Worm (Caenorhabditis elegans): ENCODE data around the gene srr-9.
"Not testable (repeated sequence)": the region's sequence is repeated elsewhere in the genome, so short reads cannot be mapped to it uniquely, and the experiment has no call there.

Gene srr-9

ce11 chrV:7737710-7738109 lies at the start of gene srr-9:
Gene srr-9 (plus strand): TSS chrV:7738010.
- TF ChIP-seq W03F9.2 (tag; optimal IDR thresholded peaks at IDR 0.05): no peak
- no peak for TF ChIP-seq him-1 (tag; optimal IDR thresholded peaks at IDR 0.05)

DNA sequence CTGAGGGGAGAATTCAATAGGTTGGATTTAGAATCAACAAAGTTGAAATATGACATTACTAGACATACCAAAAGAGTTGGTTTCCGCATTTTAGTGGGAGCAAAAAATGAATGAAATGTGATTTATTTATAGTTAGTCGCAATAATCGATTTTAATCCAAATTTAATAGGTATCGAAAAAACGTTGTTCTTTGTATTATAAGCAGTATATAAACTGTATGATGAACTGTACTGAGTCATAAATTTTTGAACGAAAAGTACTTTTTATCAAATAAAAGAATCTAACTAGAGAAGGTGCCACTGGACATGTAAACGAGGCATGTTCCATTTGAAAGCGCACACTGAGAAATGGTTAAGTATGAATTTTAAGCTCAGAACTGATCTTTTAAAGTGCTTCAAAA lies 47.9 kb upstream of the srr-9 start, which contains the start of gene C12D5.9:
TSS of gene C12D5.9 (minus strand) at position 101 of the 400 bp plus-strand sequence.
- TF ChIP-seq W03F9.2 (tag; optimal IDR thresholded peaks at IDR 0.05) (no peak), him-1 (tag; optimal IDR thresholded peaks at IDR 0.05) (no peak), dao-5 (tag; optimal IDR thresholded peaks at IDR 0.05) (no peak)

DNA sequence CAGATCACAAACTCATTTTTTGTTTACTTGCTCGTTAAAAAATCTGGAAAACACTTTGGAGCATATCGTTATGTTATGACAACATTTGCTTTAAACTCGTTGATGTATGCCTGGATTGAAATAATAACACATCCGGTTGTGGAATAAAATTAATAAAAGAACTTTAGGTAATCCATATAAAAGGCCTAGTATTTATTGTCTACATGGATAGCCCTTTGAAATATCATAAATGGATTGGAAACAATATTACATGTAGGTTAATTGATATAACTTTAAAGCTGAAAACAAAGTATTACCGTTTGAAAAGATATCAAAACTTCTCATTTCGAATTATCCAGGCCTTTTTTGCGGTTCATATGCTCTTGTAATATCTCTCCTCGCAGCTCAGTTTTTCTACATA lies 47.2 kb upstream of the srr-9 start:
- TF ChIP-seq him-1 (tag; optimal IDR thresholded peaks at IDR 0.05) (no peak), W03F9.2 (tag; optimal IDR thresholded peaks at IDR 0.05) (no peak), dao-5 (tag; optimal IDR thresholded peaks at IDR 0.05) (no peak)

DNA sequence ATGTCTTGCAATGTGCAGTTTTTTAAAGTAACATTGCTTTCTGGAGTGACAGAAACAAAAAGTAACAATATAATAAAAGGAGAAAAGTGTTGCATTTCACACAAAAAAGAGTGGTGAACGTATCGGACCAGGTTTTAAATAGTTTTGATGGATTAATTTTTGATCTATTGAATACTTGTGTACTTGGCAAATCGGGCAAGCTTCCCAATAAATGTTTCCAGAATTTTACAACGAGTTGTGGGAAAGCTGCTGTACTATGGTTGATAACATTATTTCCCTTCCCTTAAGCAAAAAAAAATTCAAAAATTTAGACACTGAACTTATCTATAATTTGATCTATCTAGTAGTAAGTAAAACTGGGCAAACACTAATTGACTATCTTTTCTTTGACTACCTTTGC lies 44.4 kb upstream of the srr-9 start, which contains the start of gene C12D5.10:
TSS of gene C12D5.10 (minus strand) at position 101 of the 400 bp plus-strand sequence.
- TF ChIP-seq him-1 (tag; optimal IDR thresholded peaks at IDR 0.05) (no peak), dao-5 (tag; optimal IDR thresholded peaks at IDR 0.05) (no peak), W03F9.2 (tag; optimal IDR thresholded peaks at IDR 0.05) (no peak)

- TF ChIP-seq dao-5 (tag; optimal IDR thresholded peaks at IDR 0.05): no peak
These were observed 41.0 kb upstream of the srr-9 start, which contains the start of gene ZK105.3 for ce11 chrV:7696842-7697241. Gene ZK105.3 (plus strand): TSS chrV:7697142.

DNA sequence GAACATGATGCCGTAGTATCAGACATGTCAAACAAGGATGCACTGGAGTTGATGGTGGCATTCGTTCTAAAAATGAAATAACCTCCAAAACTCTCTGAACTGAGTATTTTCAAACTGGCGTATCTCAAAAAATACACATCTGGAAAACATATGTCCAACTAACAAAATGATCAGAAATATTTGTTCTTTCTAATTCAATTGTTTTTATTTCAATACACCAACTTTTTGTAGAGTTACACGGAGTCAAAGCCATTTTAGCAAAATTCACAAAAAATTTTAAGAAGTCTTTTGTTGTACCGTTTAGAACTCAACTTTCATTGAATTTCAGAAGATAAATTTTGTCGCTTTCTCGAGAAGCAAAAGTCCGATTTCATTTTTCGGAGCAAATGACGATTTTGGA lies 34.3 kb upstream of the srr-9 start, which contains the start of gene srsx-40:
TSS of gene srsx-40 (minus strand) at position 101 of the 400 bp plus-strand sequence.
- TF ChIP-seq dao-5, him-1, W03F9.2 (tag; optimal IDR thresholded peaks at IDR 0.05): not testable (repeated sequence)

- TF ChIP-seq him-1 (tag; optimal IDR thresholded peaks at IDR 0.05): no peak
- TF ChIP-seq dao-5 (tag; optimal IDR thresholded peaks at IDR 0.05): no peak
- TF ChIP-seq W03F9.2 (tag; optimal IDR thresholded peaks at IDR 0.05): no peak
These were observed 32.5 kb upstream of the srr-9 start, which contains the start of gene srw-3 for ce11 chrV:7705316-7705715. Gene srw-3 (plus strand): TSS chrV:7705616.

ce11 chrV:7708525-7708924 lies 29.3 kb upstream of the srr-9 start, which contains the start of gene ZK105.11:
Gene ZK105.11 (minus strand): TSS chrV:7708625.
- TF ChIP-seq W03F9.2 (tag; optimal IDR thresholded peaks at IDR 0.05): no peak
- no peak for TF ChIP-seq dao-5 (tag; optimal IDR thresholded peaks at IDR 0.05)
- no peak for TF ChIP-seq him-1 (tag; optimal IDR thresholded peaks at IDR 0.05)

ce11 chrV:7713072-7713471 lies 24.7 kb upstream of the srr-9 start, which contains the start of gene ZK105.13:
Gene ZK105.13 (minus strand): TSS chrV:7713172.
- TF ChIP-seq W03F9.2 (tag; optimal IDR thresholded peaks at IDR 0.05): no peak
- TF ChIP-seq him-1 (tag; optimal IDR thresholded peaks at IDR 0.05): no peak
- TF ChIP-seq dao-5 (tag; optimal IDR thresholded peaks at IDR 0.05): no peak

- TF ChIP-seq W03F9.2 (tag; optimal IDR thresholded peaks at IDR 0.05): no peak
- TF ChIP-seq him-1 (tag; optimal IDR thresholded peaks at IDR 0.05): no peak
- no peak for TF ChIP-seq dao-5 (tag; optimal IDR thresholded peaks at IDR 0.05)
These were observed 24.1 kb upstream of the srr-9 start, which contains the start of gene ZK105.1 for ce11 chrV:7713691-7714090. Gene ZK105.1 (plus strand): TSS chrV:7713991.

DNA sequence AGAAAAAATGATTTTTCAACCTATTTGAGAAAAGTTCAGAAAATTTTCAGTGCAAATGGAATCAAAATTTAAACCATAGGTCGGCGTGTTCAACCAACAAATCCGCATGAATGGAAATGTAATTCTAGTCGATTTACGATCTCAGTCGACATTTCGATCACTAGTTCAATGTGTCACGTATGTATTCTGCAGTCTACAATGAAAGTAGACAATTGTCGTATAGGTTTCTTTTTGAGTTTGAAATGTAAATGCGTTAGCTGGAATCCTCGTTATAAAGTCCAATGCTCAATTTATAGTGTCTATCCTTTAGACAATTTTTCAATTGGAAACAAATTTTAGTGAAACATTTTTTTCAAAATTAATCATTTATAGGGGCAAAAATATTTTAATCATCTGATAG lies 21.8 kb upstream of the srr-9 start, which contains the start of gene ZK105.12:
TSS of gene ZK105.12 (minus strand) at position 101 of the 400 bp plus-strand sequence.
- TF ChIP-seq him-1 (tag; optimal IDR thresholded peaks at IDR 0.05) (no peak), dao-5 (tag; optimal IDR thresholded peaks at IDR 0.05) (no peak), W03F9.2 (tag; optimal IDR thresholded peaks at IDR 0.05) (no peak)

- TF ChIP-seq W03F9.2 (tag; optimal IDR thresholded peaks at IDR 0.05) (no peak), him-1 (tag; optimal IDR thresholded peaks at IDR 0.05) (no peak), dao-5 (tag; optimal IDR thresholded peaks at IDR 0.05) (no peak)
These were observed 20.2 kb upstream of the srr-9 start, which contains the start of gene ZK105.5 for ce11 chrV:7717629-7718028. Gene ZK105.5 (minus strand): TSS chrV:7717729.

DNA sequence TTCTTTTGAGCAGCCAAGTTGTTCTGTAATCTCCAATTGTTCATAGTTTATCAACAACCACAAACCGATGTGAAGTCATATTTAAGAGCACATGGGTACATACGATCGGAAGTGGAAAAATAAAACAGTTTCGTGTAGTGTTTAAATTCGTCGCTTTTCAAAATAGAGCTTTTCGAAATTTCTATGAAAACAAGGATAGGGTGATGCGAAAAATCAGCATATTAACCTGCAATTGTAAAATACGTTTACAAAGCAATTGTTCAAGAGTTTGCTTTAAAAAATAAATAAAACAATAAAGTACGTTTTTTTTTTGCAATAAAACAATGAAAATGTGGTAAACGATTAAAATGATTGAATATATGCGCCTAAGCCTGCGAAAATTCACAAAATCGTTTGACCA lies 15.9 kb upstream of the srr-9 start, which contains the start of gene ZK105.14:
TSS of gene ZK105.14 (minus strand) at position 101 of the 400 bp plus-strand sequence.
- TF ChIP-seq W03F9.2 (tag; optimal IDR thresholded peaks at IDR 0.05): no peak

DNA sequence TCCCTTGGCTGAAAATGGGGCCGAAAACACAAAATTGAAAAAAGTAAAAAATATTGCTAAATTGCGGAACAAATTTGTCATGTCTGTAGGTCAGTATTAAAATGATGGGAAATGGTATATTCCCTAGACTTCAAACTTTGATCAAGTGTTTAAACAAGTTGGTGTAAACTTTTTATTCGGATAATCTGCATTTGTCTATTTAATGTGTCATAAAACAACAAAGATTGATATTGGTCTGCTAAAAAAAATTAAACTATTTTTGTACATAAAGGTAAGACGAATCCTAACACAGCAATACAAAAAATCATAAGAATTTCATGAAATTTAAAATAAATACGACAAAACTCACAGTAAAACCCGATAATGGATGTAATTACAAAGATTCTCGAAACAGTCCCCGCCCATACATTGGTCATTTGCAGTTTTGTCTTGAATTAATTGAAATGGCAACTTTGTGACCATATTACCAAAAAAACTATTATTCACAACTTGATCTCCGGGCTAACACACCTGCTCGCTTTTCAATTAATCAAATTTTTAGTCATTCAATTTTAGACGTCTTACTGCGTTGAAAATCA lies 13.8 kb upstream of the srr-9 start, which contains the start of the genes ZK105.6 and ZK105.8:
TSS of gene ZK105.6 (minus strand) at position 101 of the 578 bp plus-strand sequence.
TSS of gene ZK105.8 (plus strand) at position 528 of the 578 bp plus-strand sequence.
- TF ChIP-seq dao-5 (tag; optimal IDR thresholded peaks at IDR 0.05) (no peak), him-1 (tag; optimal IDR thresholded peaks at IDR 0.05) (no peak), W03F9.2 (tag; optimal IDR thresholded peaks at IDR 0.05) (no peak)

All from whole organism, L4/young adult.